Worm (Caenorhabditis elegans) whole organism, L1 larva: ENCODE data around the gene fbxa-1.

Source experiments
- aly-2 ChIP-seq: fragments of 150-350 bp; optimal IDR thresholded peaks from 2 replicates; lab custom pipeline; 2014; ENCODE audit warnings: missing biosample characterization, missing genetic modification characterization
- ces-1 ChIP-seq: fragments of 150-350 bp; optimal IDR thresholded peaks from 2 replicates; lab custom pipeline; 2014; ENCODE audit warnings: missing biosample characterization, missing genetic modification reagents, missing genetic modification characterization
- lsy-2 ChIP-seq, 2 experiments: fragments of 150-350 bp; optimal IDR thresholded peaks; 2 replicates each; lab custom pipeline; 2014; ENCODE audit warnings: missing biosample characterization in 2 of 2, missing genetic modification characterization in 2 of 2

ce11 chrIII:2272075-2272474 is 35.9 kb downstream of the fbxa-1 start, which contains the start of gene fbxa-48:
- TF ChIP-seq ces-1 (no peak), lsy-2 (tag; optimal IDR thresholded peaks at IDR 0.05; lab: Kevin White, UChicago) (no peak), aly-2 (tag; lab: Kevin White, UChicago) (no peak)
